Worm (Caenorhabditis elegans) whole organism, midembryonic: ENCODE results near the gene npr-40.

Source experiments
- T22C8.4 ChIP-seq: fragments of 200-800 bp; sonication (Bioruptor generic); IDR thresholded peaks from 2 replicates; pipeline ENCODE4 v1.3.6; 2022; ENCODE audit warnings: missing genetic modification characterization, missing compliant biosample characterization
- cog-1 ChIP-seq: sonication (generic microtip); optimal IDR thresholded peaks from 2 replicates; lab custom pipeline; 2016; ENCODE audit warnings: missing genetic modification characterization, missing compliant biosample characterization
- flt-1 ChIP-seq: fragments of 200-800 bp; sonication (Bioruptor generic); IDR thresholded peaks from 2 replicates; pipeline ENCODE4 v1.3.6; 2022; ENCODE audit warnings: missing genetic modification characterization, missing compliant biosample characterization
- klf-2 ChIP-seq: fragments of 200-800 bp; sonication (Bioruptor generic); conservative IDR thresholded peaks from 2 replicates; pipeline ENCODE4 v1.3.6; 2022; ENCODE audit warnings: missing genetic modification reagents, missing genetic modification characterization, missing compliant biosample characterization
- med-1 ChIP-seq: sonication (generic microtip); optimal IDR thresholded peaks from 2 replicates; lab custom pipeline; 2017; ENCODE audit warnings: missing genetic modification characterization, mild to moderate bottlenecking, missing compliant biosample characterization, antibody characterized with exemption, missing genetic modification reagents; ENCODE audit not compliant: insufficient read depth
- ref-1 ChIP-seq: fragments of 200-800 bp; sonication (Bioruptor generic); conservative IDR thresholded peaks from 2 replicates; pipeline ENCODE4 v1.3.6; 2022; ENCODE audit warnings: missing genetic modification reagents, missing genetic modification characterization, missing compliant biosample characterization
- tab-1 ChIP-seq: fragments of 200-800 bp; sonication (Bioruptor generic); IDR thresholded peaks from 2 replicates; pipeline ENCODE4 v1.3.6; 2022; ENCODE audit warnings: missing genetic modification characterization, missing compliant biosample characterization
- ztf-23 ChIP-seq: fragments of 200-800 bp; sonication (Bioruptor generic); IDR thresholded peaks from 2 replicates; pipeline ENCODE4 v1.3.6; 2022; ENCODE audit warnings: missing genetic modification reagents, missing genetic modification characterization, missing compliant biosample characterization
- ztf-29 ChIP-seq: fragments of 200-800 bp; sonication (Bioruptor generic); IDR thresholded peaks from 2 replicates; pipeline ENCODE4 v1.3.6; 2022; ENCODE audit warnings: missing genetic modification reagents, missing genetic modification characterization, missing compliant biosample characterization

npr-40 gene

ce11 chrX:14897192-14897591, 21.4 kb upstream of the npr-40 start:
- TF ChIP-seq ztf-23 (GFP tag; lab: Robert Waterston, UW) (no peak), ztf-29 (GFP tag; lab: Robert Waterston, UW) (no peak), flt-1 (GFP tag; lab: Robert Waterston, UW) (no peak), klf-2 (GFP tag; lab: Robert Waterston, UW) (no peak), cog-1 (tag; lab: Kevin White, UChicago) (no peak), tab-1 (GFP tag; lab: Robert Waterston, UW) (no peak), med-1 (GFP tag; lab: Kevin White, UChicago) (no peak), ref-1 (GFP tag; lab: Robert Waterston, UW) (no peak), T22C8.4 (no peak)

ce11 chrX:14898205-14898604, 20.4 kb upstream of the npr-40 start, which contains the start of gene lips-8:
Gene lips-8, plus strand, starts transcription at chrX:14898505.
- TF ChIP-seq ztf-23 (GFP tag; lab: Robert Waterston, UW) (no peak), flt-1 (GFP tag; lab: Robert Waterston, UW) (no peak), T22C8.4 (no peak), ref-1 (GFP tag; lab: Robert Waterston, UW) (no peak), klf-2 (GFP tag; lab: Robert Waterston, UW) (no peak), med-1 (GFP tag; lab: Kevin White, UChicago) (no peak), ztf-29 (GFP tag; lab: Robert Waterston, UW) (no peak), cog-1 (tag; lab: Kevin White, UChicago) (no peak), tab-1 (GFP tag; lab: Robert Waterston, UW) (no peak)

- TF ChIP-seq cog-1 (tag; lab: Kevin White, UChicago) (no peak), tab-1 (GFP tag; lab: Robert Waterston, UW) (no peak), ztf-29 (GFP tag; lab: Robert Waterston, UW) (no peak), med-1 (GFP tag; lab: Kevin White, UChicago) (no peak), ref-1 (GFP tag; lab: Robert Waterston, UW) (no peak), ztf-23 (GFP tag; lab: Robert Waterston, UW) (no peak), T22C8.4 (no peak), flt-1 (GFP tag; lab: Robert Waterston, UW) (no peak), klf-2 (GFP tag; lab: Robert Waterston, UW) (no peak)
Measured at ce11 chrX:14900487-14900886, 18.2 kb upstream of the npr-40 start.

- no peak for TF ChIP-seq flt-1 (GFP tag; lab: Robert Waterston, UW)
Measured at ce11 chrX:14903424-14903823, 15.2 kb upstream of the npr-40 start.

ce11 chrX:14905161-14905560, 13.5 kb upstream of the npr-40 start, which contains the start of gene hex-5:
Gene hex-5, minus strand, starts transcription at chrX:14905261.
- no peak for TF ChIP-seq tab-1 (GFP tag; lab: Robert Waterston, UW)

ce11 chrX:14907257-14907801, 11.3 kb upstream of the npr-40 start:
- TF ChIP-seq klf-2 (GFP tag; lab: Robert Waterston, UW) = no peak
- no peak for TF ChIP-seq flt-1 (GFP tag; lab: Robert Waterston, UW)
- TF ChIP-seq tab-1 (GFP tag; lab: Robert Waterston, UW) = no peak
- TF ChIP-seq med-1 (GFP tag; lab: Kevin White, UChicago) = no peak
- no peak for TF ChIP-seq ztf-29 (GFP tag; lab: Robert Waterston, UW)
- TF ChIP-seq T22C8.4 = no peak
- no peak for TF ChIP-seq ref-1 (GFP tag; lab: Robert Waterston, UW)
- TF ChIP-seq ztf-23 (GFP tag; lab: Robert Waterston, UW) = no peak
- TF ChIP-seq cog-1 (tag; lab: Kevin White, UChicago) = no peak

ce11 chrX:14910689-14911088, 7.9 kb upstream of the npr-40 start:
- TF ChIP-seq flt-1 (GFP tag; lab: Robert Waterston, UW) (no peak), T22C8.4 (no peak)

ce11 chrX:14916767-14917166, 1.9 kb upstream of the npr-40 start:
- no peak for TF ChIP-seq klf-2 (GFP tag; lab: Robert Waterston, UW)
- TF ChIP-seq tab-1 (GFP tag; lab: Robert Waterston, UW) = no peak
- TF ChIP-seq flt-1 (GFP tag; lab: Robert Waterston, UW) = no peak
- no peak for TF ChIP-seq T22C8.4
- TF ChIP-seq med-1 (GFP tag; lab: Kevin White, UChicago) = no peak
- TF ChIP-seq ztf-23 (GFP tag; lab: Robert Waterston, UW) = no peak

- TF ChIP-seq klf-2 (GFP tag; lab: Robert Waterston, UW) (no peak), tab-1 (GFP tag; lab: Robert Waterston, UW) (no peak), T22C8.4 (no peak), ztf-23 (GFP tag; lab: Robert Waterston, UW) (no peak), med-1 (GFP tag; lab: Kevin White, UChicago) (no peak), cog-1 (tag; lab: Kevin White, UChicago) (no peak), flt-1 (GFP tag; lab: Robert Waterston, UW) (no peak), ztf-29 (GFP tag; lab: Robert Waterston, UW) (no peak), ref-1 (GFP tag; lab: Robert Waterston, UW) (no peak)
Measured at ce11 chrX:14920880-14921279, 2.2 kb downstream of the npr-40 start.

- TF ChIP-seq med-1 (GFP tag; lab: Kevin White, UChicago) (no peak), ref-1 (GFP tag; lab: Robert Waterston, UW) (no peak), tab-1 (GFP tag; lab: Robert Waterston, UW) (no peak)
Measured at ce11 chrX:14922758-14923157, 4.1 kb downstream of the npr-40 start.
